Fruit fly (Drosophila melanogaster) whole organism, embryonic: Measurements from ENCODE around the gene CG6149.

Experiments used
- Atf3 ChIP-seq: fragments of 200-800 bp; sonication (Bioruptor generic); optimal IDR thresholded peaks from 3 replicates; lab custom pipeline; 2016; ENCODE audit warnings: missing biosample characterization, missing genetic modification characterization
- Atf6 ChIP-seq: fragments of 200-800 bp; sonication (Bioruptor generic); IDR thresholded peaks from 2 replicates; pipeline ENCODE4 v1.3.6; 2022; ENCODE audit warnings: missing biosample characterization, missing genetic modification characterization
- CG10147 ChIP-seq: fragments of 200-800 bp; sonication (Bioruptor generic); optimal IDR thresholded peaks from 2 replicates; lab custom pipeline; 2019; ENCODE audit warnings: missing biosample characterization, mild to moderate bottlenecking, missing genetic modification characterization, moderate library complexity
- CG10543 ChIP-seq: fragments of 200-800 bp; sonication (Bioruptor generic); optimal IDR thresholded peaks from 3 replicates; lab custom pipeline; 2017; ENCODE audit warnings: missing biosample characterization, mild to moderate bottlenecking, missing genetic modification characterization, moderate library complexity
- CG11085 ChIP-seq: fragments of 200-800 bp; sonication (Bioruptor generic); IDR thresholded peaks from 2 replicates; pipeline ENCODE4 v1.3.6; 2022; ENCODE audit warnings: missing biosample characterization, missing genetic modification characterization
- CG11093 ChIP-seq: fragments of 200-800 bp; sonication (Bioruptor generic); IDR thresholded peaks from 3 replicates; pipeline ENCODE4 v1.3.6; 2022; ENCODE audit warnings: missing biosample characterization, missing genetic modification characterization
- CG11456 ChIP-seq: fragments of 200-800 bp; sonication (Bioruptor generic); IDR thresholded peaks from 3 replicates; pipeline ENCODE4 v1.3.6; 2022; ENCODE audit warnings: missing biosample characterization, missing genetic modification characterization
- CG12391 ChIP-seq: fragments of 200-800 bp; sonication (Bioruptor generic); optimal IDR thresholded peaks from 3 replicates; lab custom pipeline; 2018; ENCODE audit warnings: missing biosample characterization, mild to moderate bottlenecking, missing genetic modification characterization, moderate library complexity
- CG12744 ChIP-seq: fragments of 200-800 bp; sonication (Bioruptor generic); optimal IDR thresholded peaks from 2 replicates; lab custom pipeline; 2016; ENCODE audit warnings: missing biosample characterization, missing genetic modification characterization
- CG13287 ChIP-seq: fragments of 200-800 bp; sonication (Bioruptor generic); IDR thresholded peaks from 2 replicates; pipeline ENCODE4 v1.3.6; 2022; ENCODE audit warnings: missing biosample characterization, missing genetic modification characterization; ENCODE audit not compliant: partially characterized antibody
- CG13775 ChIP-seq: fragments of 200-800 bp; sonication (Bioruptor generic); optimal IDR thresholded peaks from 3 replicates; lab custom pipeline; 2017; ENCODE audit warnings: missing biosample characterization, mild to moderate bottlenecking, missing genetic modification characterization
- CG15011 ChIP-seq: fragments of 200-800 bp; sonication (Bioruptor generic); optimal IDR thresholded peaks from 3 replicates; lab custom pipeline; 2018; ENCODE audit warnings: missing biosample characterization, mild to moderate bottlenecking, missing genetic modification characterization
- CG16779 ChIP-seq: fragments of 200-800 bp; sonication (Bioruptor generic); IDR thresholded peaks from 2 replicates; pipeline ENCODE4 v1.3.6; 2022; ENCODE audit warnings: missing biosample characterization, missing genetic modification characterization
- CG17385 ChIP-seq: fragments of 200-800 bp; sonication (Bioruptor generic); optimal IDR thresholded peaks from 3 replicates; lab custom pipeline; 2018; ENCODE audit warnings: missing biosample characterization, mild to moderate bottlenecking, missing genetic modification characterization
- CG2129 ChIP-seq: fragments of 200-800 bp; sonication (Bioruptor generic); IDR thresholded peaks from 2 replicates; pipeline ENCODE4 v1.3.6; 2022; ENCODE audit warnings: missing biosample characterization, missing genetic modification characterization; ENCODE audit not compliant: partially characterized antibody
- CG33213 ChIP-seq: fragments of 200-800 bp; sonication (Bioruptor generic); optimal IDR thresholded peaks from 3 replicates; lab custom pipeline; 2016; ENCODE audit warnings: missing biosample characterization, missing genetic modification characterization
- CG34376 ChIP-seq: fragments of 200-800 bp; sonication (Bioruptor generic); optimal IDR thresholded peaks from 2 replicates; lab custom pipeline; 2018; ENCODE audit warnings: missing biosample characterization, mild to moderate bottlenecking, missing genetic modification characterization
- CG5180 ChIP-seq: fragments of 200-800 bp; sonication (Bioruptor generic); optimal IDR thresholded peaks from 3 replicates; lab custom pipeline; 2017; ENCODE audit warnings: missing biosample characterization, missing genetic modification characterization, mild to moderate bottlenecking, moderate library complexity, missing genetic modification reagents
- CG6175 ChIP-seq: fragments of 200-800 bp; sonication (Bioruptor generic); IDR thresholded peaks from 3 replicates; pipeline ENCODE4 v1.3.6; 2022; ENCODE audit warnings: missing biosample characterization, missing genetic modification characterization
- CG7372 ChIP-seq: fragments of 200-800 bp; sonication (Bioruptor generic); IDR thresholded peaks from 2 replicates; pipeline ENCODE4 v1.3.6; 2022; ENCODE audit warnings: missing biosample characterization, missing genetic modification characterization
- CG7556 ChIP-seq: fragments of 200-800 bp; sonication (Bioruptor generic); optimal IDR thresholded peaks from 2 replicates; lab custom pipeline; 2017; ENCODE audit warnings: missing biosample characterization, mild to moderate bottlenecking, missing genetic modification characterization
- CG7928 ChIP-seq: fragments of 200-800 bp; sonication (Bioruptor generic); optimal IDR thresholded peaks from 2 replicates; lab custom pipeline; 2017; ENCODE audit warnings: missing biosample characterization, mild to moderate bottlenecking, missing genetic modification characterization
- CG8388 ChIP-seq: fragments of 200-800 bp; sonication (Bioruptor generic); optimal IDR thresholded peaks from 2 replicates; lab custom pipeline; 2019; ENCODE audit warnings: missing biosample characterization, mild to moderate bottlenecking, missing genetic modification characterization, moderate library complexity
- CHES-1-like ChIP-seq: fragments of 200-800 bp; sonication (Bioruptor generic); optimal IDR thresholded peaks from 2 replicates; lab custom pipeline; 2016; ENCODE audit warnings: missing biosample characterization, missing genetic modification characterization
- Camta ChIP-seq: fragments of 200-800 bp; sonication (Bioruptor generic); optimal IDR thresholded peaks from 2 replicates; lab custom pipeline; 2016; ENCODE audit warnings: missing biosample characterization, missing genetic modification characterization
- CoRest ChIP-seq: fragments of 200-800 bp; sonication (Bioruptor generic); optimal IDR thresholded peaks from 3 replicates; lab custom pipeline; 2018; ENCODE audit warnings: missing biosample characterization, mild to moderate bottlenecking, missing genetic modification characterization, moderate library complexity
- Dek ChIP-seq: fragments of 200-800 bp; sonication (Bioruptor generic); optimal IDR thresholded peaks from 3 replicates; lab custom pipeline; 2019; ENCODE audit warnings: missing biosample characterization, mild to moderate bottlenecking, missing genetic modification characterization, moderate library complexity
- H15 ChIP-seq: fragments of 200-800 bp; sonication (Bioruptor generic); IDR thresholded peaks from 3 replicates; pipeline ENCODE4 v1.3.6; 2022; ENCODE audit warnings: missing biosample characterization, missing genetic modification characterization
- Lim3 ChIP-seq: fragments of 200-800 bp; sonication (Bioruptor generic); IDR thresholded peaks from 2 replicates; pipeline ENCODE4 v1.3.6; 2022; ENCODE audit warnings: missing biosample characterization, missing genetic modification characterization
- Pdp1 ChIP-seq, 2 experiments: fragments of 200-800 bp; sonication (Bioruptor generic); optimal IDR thresholded peaks; 3 replicates each; lab custom pipeline; 2016; ENCODE audit warnings: missing biosample characterization in 2 of 2, missing genetic modification characterization in 2 of 2, mild to moderate bottlenecking in 1 of 2, moderate library complexity in 1 of 2
- Side ChIP-seq: fragments of 200-800 bp; sonication (Bioruptor generic); optimal IDR thresholded peaks from 2 replicates; lab custom pipeline; 2016; ENCODE audit warnings: missing biosample characterization, missing genetic modification characterization
- crol ChIP-seq: fragments of 200-800 bp; sonication (Bioruptor generic); IDR thresholded peaks from 2 replicates; pipeline ENCODE4 v1.3.6; 2022; ENCODE audit warnings: missing biosample characterization, missing genetic modification characterization
- fd102C ChIP-seq: fragments of 200-800 bp; sonication (Bioruptor generic); optimal IDR thresholded peaks from 2 replicates; lab custom pipeline; 2018; ENCODE audit warnings: missing biosample characterization, mild to moderate bottlenecking, missing genetic modification characterization, moderate library complexity
- gfzf ChIP-seq: fragments of 200-800 bp; sonication (Bioruptor generic); optimal IDR thresholded peaks from 2 replicates; lab custom pipeline; 2016; ENCODE audit warnings: missing biosample characterization, mild to moderate bottlenecking, missing genetic modification characterization, moderate library complexity
- jigr1 ChIP-seq: fragments of 200-800 bp; sonication (Bioruptor generic); IDR thresholded peaks from 3 replicates; pipeline ENCODE4 v1.3.6; 2022; ENCODE audit warnings: missing biosample characterization, missing genetic modification characterization
- jumu ChIP-seq: fragments of 200-800 bp; sonication (Bioruptor generic); optimal IDR thresholded peaks from 3 replicates; lab custom pipeline; 2016; ENCODE audit warnings: missing biosample characterization, missing genetic modification characterization
- lola ChIP-seq, 3 experiments: fragments of >200 bp in 2 of 3; fragments of 200-800 bp in 1 of 3; sonication (Bioruptor generic) in 1 of 3; optimal IDR thresholded peaks; 2 replicates each; lab custom pipeline; 2017 to 2019; ENCODE audit warnings: missing biosample characterization in 3 of 3, missing genetic modification characterization in 3 of 3, mild to moderate bottlenecking in 1 of 3, moderate library complexity in 1 of 3
- nmo ChIP-seq: fragments of 200-800 bp; sonication (Bioruptor generic); optimal IDR thresholded peaks from 2 replicates; lab custom pipeline; 2018; ENCODE audit warnings: missing biosample characterization, mild to moderate bottlenecking, missing genetic modification characterization, moderate library complexity
- oc ChIP-seq: fragments of 200-800 bp; sonication (Bioruptor generic); optimal IDR thresholded peaks from 2 replicates; lab custom pipeline; 2018; ENCODE audit warnings: missing biosample characterization, mild to moderate bottlenecking, missing genetic modification characterization, moderate library complexity
- ranshi ChIP-seq: fragments of 200-800 bp; sonication (Bioruptor generic); IDR thresholded peaks from 2 replicates; pipeline ENCODE4 v1.3.6; 2022; ENCODE audit warnings: missing biosample characterization, missing genetic modification characterization
- run ChIP-seq: fragments of 200-800 bp; sonication (Bioruptor generic); optimal IDR thresholded peaks from 3 replicates; lab custom pipeline; 2018; ENCODE audit warnings: missing biosample characterization, mild to moderate bottlenecking, missing genetic modification characterization
- scrt ChIP-seq: fragments of 200-800 bp; sonication (Bioruptor generic); optimal IDR thresholded peaks from 2 replicates; lab custom pipeline; 2018; ENCODE audit warnings: missing biosample characterization, mild to moderate bottlenecking, missing genetic modification characterization, moderate library complexity
- sens-2 ChIP-seq: fragments of 200-800 bp; sonication (Bioruptor generic); IDR thresholded peaks from 2 replicates; pipeline ENCODE4 v1.3.6; 2022; ENCODE audit warnings: missing biosample characterization, missing genetic modification characterization
- seq ChIP-seq: fragments of 200-800 bp; sonication (Bioruptor generic); IDR thresholded peaks from 2 replicates; pipeline ENCODE4 v1.3.6; 2022; ENCODE audit warnings: missing biosample characterization, missing genetic modification characterization
- slou ChIP-seq: fragments of 200-800 bp; sonication (Bioruptor generic); optimal IDR thresholded peaks from 3 replicates; lab custom pipeline; 2016; ENCODE audit warnings: missing biosample characterization, missing genetic modification characterization
- sna ChIP-seq: fragments of 200-800 bp; sonication (Bioruptor generic); IDR thresholded peaks from 2 replicates; pipeline ENCODE4 v1.3.6; 2022; ENCODE audit warnings: missing biosample characterization, missing genetic modification characterization; ENCODE audit not compliant: partially characterized antibody
- ttk ChIP-seq: fragments of 200-800 bp; sonication (Bioruptor generic); IDR thresholded peaks from 2 replicates; pipeline ENCODE4 v2.1.2; 2022; ENCODE audit warnings: missing biosample characterization, missing genetic modification characterization
- tx ChIP-seq: fragments of 200-800 bp; sonication (Bioruptor generic); optimal IDR thresholded peaks from 2 replicates; lab custom pipeline; 2016; ENCODE audit warnings: missing biosample characterization, missing genetic modification characterization

The CG6149 gene

dm6 chr3L:11405362-11406254, 29.7 kb downstream of the CG6149 start (continued):
- peak; percentile 93 for TF ChIP-seq CG17385 (GFP tag; lab: Kevin White, UChicago)
- TF ChIP-seq CG13287 (GFP tag; lab: Robert Waterston, UW): peak; percentile 15; the same call in 1 of the 2 replicates
- TF ChIP-seq CG8388 (GFP tag; lab: Kevin White, UChicago): peak; percentile 95
- peak; percentile 97 for TF ChIP-seq nmo
- TF ChIP-seq ranshi (GFP tag; lab: Robert Waterston, UW): peak; percentile 94
- TF ChIP-seq CG34376 (GFP tag; lab: Kevin White, UChicago): peak; percentile 19
- TF ChIP-seq fd102C (GFP tag; lab: Kevin White, UChicago): no peak
- peak; percentile 85 for TF ChIP-seq Lim3 (GFP tag; lab: Robert Waterston, UW)
- TF ChIP-seq slou (GFP tag; lab: Kevin White, UChicago): peak; percentile 77
- TF ChIP-seq H15: peak; percentile 96
- TF ChIP-seq sna (GFP tag; lab: Robert Waterston, UW): peak; percentile 48
- peak; percentile 95 for TF ChIP-seq seq
- TF ChIP-seq sens-2 (GFP tag; lab: Robert Waterston, UW): peak; percentile 97
- peak; percentile 79 for TF ChIP-seq CG5180
- TF ChIP-seq run (tag; lab: Kevin White, UChicago): peak; percentile 84
- peak; percentile 77 for TF ChIP-seq CG33213 (GFP tag; lab: Kevin White, UChicago)
- peak; percentile 65 for TF ChIP-seq CG10543 (GFP tag; lab: Kevin White, UChicago)
- TF ChIP-seq CG6175: peak; percentile 76
- TF ChIP-seq CG11085: peak; percentile 90
- peak; percentile 94 for TF ChIP-seq CG7556 (GFP tag; lab: Kevin White, UChicago)
- TF ChIP-seq CHES-1-like (GFP tag; lab: Kevin White, UChicago): peak; percentile 89
- no peak for TF ChIP-seq CG2129
- TF ChIP-seq CG16779 (GFP tag; lab: Robert Waterston, UW): peak; percentile 81; the same call in 1 of the 2 replicates
- peak; percentile 96 for TF ChIP-seq oc (tag; lab: Kevin White, UChicago)
- TF ChIP-seq ttk (GFP tag; lab: Robert Waterston, UW): peak; percentile 97
- TF ChIP-seq lola (GFP tag; optimal IDR thresholded peaks at IDR 0.05; lab: Kevin White, UChicago): peak in 1 of 3 experiments; percentile 96
- peak; percentile 41; the same call in 1 of the 2 replicates for TF ChIP-seq crol
- peak; percentile 90 for TF ChIP-seq CG12744
- peak; percentile 93 for TF ChIP-seq Atf3 (GFP tag; lab: Kevin White, UChicago)
- peak; percentile 93 for TF ChIP-seq jigr1 (GFP tag; lab: Robert Waterston, UW)
- TF ChIP-seq tx (GFP tag; lab: Kevin White, UChicago): peak; percentile 87
- peak; percentile 26 for TF ChIP-seq CG7928 (GFP tag; lab: Kevin White, UChicago)
- TF ChIP-seq Atf6 (GFP tag; lab: Robert Waterston, UW): peak; percentile 92
- peak; percentile 93 for TF ChIP-seq CG11093
- TF ChIP-seq CG10147: peak; percentile 80
- TF ChIP-seq gfzf: no peak
- peak; percentile 93 for TF ChIP-seq CG7372 (GFP tag; lab: Robert Waterston, UW)
- peak; percentile 88 for TF ChIP-seq CG13775 (GFP tag; lab: Kevin White, UChicago)
- TF ChIP-seq Pdp1 (GFP tag; optimal IDR thresholded peaks at IDR 0.05; lab: Kevin White, UChicago): peak; percentile 94 to 95
- TF ChIP-seq Side (GFP tag; lab: Kevin White, UChicago): peak; percentile 93
- TF ChIP-seq Camta (GFP tag; lab: Kevin White, UChicago): peak; percentile 95
- TF ChIP-seq CoRest (tag; lab: Kevin White, UChicago): peak; percentile 95
- TF ChIP-seq jumu (GFP tag; lab: Kevin White, UChicago): peak; percentile 87
- peak; percentile 84 for TF ChIP-seq scrt
- peak; percentile 85 for TF ChIP-seq CG11456 (GFP tag; lab: Robert Waterston, UW)
- peak; percentile 86 for TF ChIP-seq Dek
- peak; percentile 97 for TF ChIP-seq CG12391 (tag; lab: Kevin White, UChicago)
- peak; percentile 85 for TF ChIP-seq CG15011 (GFP tag; lab: Kevin White, UChicago)
